Fruit fly (Drosophila melanogaster) whole organism, pupa: ENCODE measurements around the gene CG33158.

Experiments used
- CG12605 ChIP-seq: fragments of 200-800 bp; sonication (Bioruptor generic); IDR thresholded peaks from 2 replicates; pipeline ENCODE4 v1.3.6; 2022; ENCODE audit warnings: missing biosample characterization, missing genetic modification characterization
- CG13204 ChIP-seq: fragments of 200-800 bp; sonication (Bioruptor generic); optimal IDR thresholded peaks from 2 replicates; lab custom pipeline; 2018; ENCODE audit warnings: missing biosample characterization, mild to moderate bottlenecking, missing genetic modification characterization, moderate library complexity
- CG14655 ChIP-seq: fragments of 200-800 bp; sonication (Bioruptor generic); optimal IDR thresholded peaks from 3 replicates; lab custom pipeline; 2017; ENCODE audit warnings: mild to moderate bottlenecking, missing biosample characterization, missing genetic modification reagents, missing genetic modification characterization
- CG15710 ChIP-seq: fragments of 200-800 bp; sonication (Bioruptor generic); optimal IDR thresholded peaks from 2 replicates; lab custom pipeline; 2018; ENCODE audit warnings: missing biosample characterization, mild to moderate bottlenecking, missing genetic modification characterization, moderate library complexity
- CG17806 ChIP-seq: fragments of 200-800 bp; sonication (Bioruptor generic); optimal IDR thresholded peaks from 2 replicates; lab custom pipeline; 2018; ENCODE audit warnings: missing biosample characterization, mild to moderate bottlenecking, missing genetic modification characterization, moderate library complexity
- CG32121 ChIP-seq: fragments of 200-800 bp; sonication (Bioruptor generic); IDR thresholded peaks from 2 replicates; pipeline ENCODE4 v1.3.6; 2022; ENCODE audit warnings: missing biosample characterization, missing genetic modification characterization
- CG34367 ChIP-seq: fragments of 200-800 bp; sonication (Bioruptor generic); optimal IDR thresholded peaks from 2 replicates; lab custom pipeline; 2018; ENCODE audit warnings: missing biosample characterization, mild to moderate bottlenecking, missing genetic modification characterization
- CG8159 ChIP-seq: fragments of 200-800 bp; sonication (Bioruptor generic); optimal IDR thresholded peaks from 3 replicates; lab custom pipeline; 2018; ENCODE audit warnings: missing biosample characterization, mild to moderate bottlenecking, missing genetic modification characterization, moderate library complexity
- CG8301 ChIP-seq: fragments of 200-800 bp; sonication (Bioruptor generic); optimal IDR thresholded peaks from 2 replicates; lab custom pipeline; 2018; ENCODE audit warnings: missing biosample characterization, mild to moderate bottlenecking, missing genetic modification characterization
- CG9948 ChIP-seq: fragments of 200-800 bp; sonication (Bioruptor generic); optimal IDR thresholded peaks from 2 replicates; lab custom pipeline; 2018; ENCODE audit warnings: missing biosample characterization, mild to moderate bottlenecking, missing genetic modification characterization, moderate library complexity
- EcR ChIP-seq: fragments of 200-800 bp; sonication (Bioruptor generic); optimal IDR thresholded peaks from 3 replicates; lab custom pipeline; 2019; ENCODE audit warnings: missing biosample characterization, missing genetic modification characterization, mild to moderate bottlenecking, moderate library complexity, missing genetic modification reagents
- Pif1A ChIP-seq: fragments of 200-800 bp; sonication (Bioruptor generic); optimal IDR thresholded peaks from 3 replicates; lab custom pipeline; 2016; ENCODE audit warnings: missing biosample characterization, missing genetic modification characterization
- Snoo ChIP-seq: fragments of 200-800 bp; sonication (Bioruptor generic); optimal IDR thresholded peaks from 3 replicates; lab custom pipeline; 2017; ENCODE audit warnings: missing biosample characterization, mild to moderate bottlenecking, missing genetic modification characterization, inconsistent platforms

- TF ChIP-seq CG8301 (tag; lab: Kevin White, UChicago) (no peak), CG15710 (tag; lab: Kevin White, UChicago) (no peak), EcR (GFP tag; lab: Kevin White, UChicago) (no peak), CG34367 (tag; lab: Kevin White, UChicago) (no peak), CG12605 (GFP tag; lab: Robert Waterston, UW) (no peak), CG13204 (GFP tag; lab: Kevin White, UChicago) (no peak), Snoo (tag; lab: Kevin White, UChicago) (no peak), CG32121 (GFP tag; lab: Robert Waterston, UW) (no peak), CG8159 (no peak), CG9948 (tag; lab: Kevin White, UChicago) (no peak), CG14655 (no peak), CG17806 (tag; lab: Kevin White, UChicago) (no peak), Pif1A (no peak)
Observed at dm6 chr3L:16470071-16470470, 50.7 kb downstream of the CG33158 start.
